Worm (Caenorhabditis elegans): ENCODE data around the gene shc-3.
A peak's percentile ranks its signal among the peaks of the same experiment; 100 is the strongest.

Gene shc-3

DNA sequence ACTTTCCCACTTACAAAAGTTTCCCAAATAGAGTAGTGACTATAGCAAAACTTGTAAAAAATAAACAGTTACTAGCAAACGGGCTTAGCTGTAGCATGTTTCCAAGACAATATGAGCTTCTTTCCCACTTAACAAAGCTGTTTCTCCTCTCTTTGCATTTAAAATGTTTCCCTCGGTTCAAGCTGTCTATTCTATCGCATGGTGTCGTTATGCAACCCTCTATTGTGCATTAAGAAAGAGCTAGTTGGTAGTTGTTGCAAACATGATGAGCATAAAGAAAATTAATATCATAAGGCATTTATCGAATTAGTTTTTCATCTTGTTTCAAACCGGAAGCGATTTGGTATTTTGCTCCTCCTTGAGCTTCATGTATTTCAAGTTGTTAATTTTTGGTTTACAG is 5.5 kb downstream of the shc-3 start, which contains the start of gene poml-1:
Gene poml-1 (minus strand): TSS at position 101 of the 400 bp plus-strand sequence.
- TF ChIP-seq mbf-1 (tag; optimal IDR thresholded peaks at IDR 0.05) = no peak
- TF ChIP-seq alr-1 (tag; optimal IDR thresholded peaks at IDR 0.05) = no peak
- TF ChIP-seq Y55F3AM.14 (GFP tag; optimal IDR thresholded peaks at IDR 0.05) = no peak
- TF ChIP-seq nhr-11 (tag; optimal IDR thresholded peaks at IDR 0.05) = no peak
- TF ChIP-seq ztf-1 (GFP tag; conservative IDR thresholded peaks at IDR 0.05) = no peak
- TF ChIP-seq nhr-10 (tag; optimal IDR thresholded peaks at IDR 0.05) = no peak
- TF ChIP-seq mdl-1 (tag; optimal IDR thresholded peaks at IDR 0.05) = no peak
- no peak for TF ChIP-seq fos-1 (tag; optimal IDR thresholded peaks at IDR 0.05)
- TF ChIP-seq nhr-77 (tag; optimal IDR thresholded peaks at IDR 0.05) = no peak
- TF ChIP-seq skn-1 (tag; optimal IDR thresholded peaks at IDR 0.05) = no peak
- TF ChIP-seq nhr-129 (tag; optimal IDR thresholded peaks at IDR 0.05) = no peak
- TF ChIP-seq sma-3 (GFP tag; optimal IDR thresholded peaks at IDR 0.05) = no peak
- no peak for TF ChIP-seq elt-1 (tag; optimal IDR thresholded peaks at IDR 0.05)
- TF ChIP-seq gmeb-1 (tag; optimal IDR thresholded peaks at IDR 0.05) = no peak
- TF ChIP-seq ceh-82 (tag; optimal IDR thresholded peaks at IDR 0.05) = no peak
- no peak for TF ChIP-seq ZK546.5 (tag; optimal IDR thresholded peaks at IDR 0.05)

ce11 chrX:13724364-13724763 is 7.0 kb downstream of the shc-3 start, which contains the start of gene K11E4.6:
Gene K11E4.6 (plus strand): TSS chrX:13724664.
- no peak for TF ChIP-seq gmeb-1 (tag; optimal IDR thresholded peaks at IDR 0.05)
- TF ChIP-seq blmp-1 (tag; optimal IDR thresholded peaks at IDR 0.05; ENCODE audit: insufficient read depth) = no peak

- peak; percentile 80 for TF ChIP-seq blmp-1 (tag; optimal IDR thresholded peaks at IDR 0.05; ENCODE audit: insufficient read depth)
- no peak for TF ChIP-seq nhr-11 (tag; optimal IDR thresholded peaks at IDR 0.05)
Measured at ce11 chrX:13726285-13726684, 8.9 kb downstream of the shc-3 start.

DNA sequence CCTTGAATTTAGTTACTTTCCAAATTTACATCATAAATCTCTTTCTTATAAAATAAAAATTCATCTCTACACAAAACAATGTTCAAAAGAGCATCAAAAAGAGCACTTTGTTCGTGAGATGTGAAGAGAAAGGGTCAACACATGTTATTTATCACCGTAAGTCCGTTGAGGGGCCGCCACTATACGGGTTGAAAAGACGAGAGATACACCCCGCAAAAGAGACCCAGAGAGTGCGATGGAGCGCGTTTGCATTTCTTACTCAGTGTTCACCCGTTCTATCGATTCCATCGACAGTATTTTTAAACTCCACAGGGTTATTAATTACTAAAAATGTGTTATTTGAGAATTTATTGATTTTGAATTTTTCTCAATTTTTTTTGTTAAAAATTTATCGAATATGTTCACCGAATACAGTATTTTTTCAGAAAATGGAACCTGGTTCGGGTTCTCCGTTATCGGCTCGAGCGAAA is 9.6 kb downstream of the shc-3 start, which contains the start of gene pix-1:
Gene pix-1 (plus strand): TSS at position 420 of the 470 bp plus-strand sequence.
- TF ChIP-seq nhr-6 (tag; optimal IDR thresholded peaks at IDR 0.05) (peak; percentile 2), alr-1 (tag; optimal IDR thresholded peaks at IDR 0.05) (no peak), ZK546.5 (tag; optimal IDR thresholded peaks at IDR 0.05) (no peak), ceh-82 (tag; optimal IDR thresholded peaks at IDR 0.05) (no peak), nhr-129 (tag; optimal IDR thresholded peaks at IDR 0.05) (peak; percentile 66), lin-39 (tag; optimal IDR thresholded peaks at IDR 0.05) (no peak), lin-11 (tag; optimal IDR thresholded peaks at IDR 0.05) (peak; percentile 11), nhr-10 (tag; optimal IDR thresholded peaks at IDR 0.05) (no peak), unc-39 (tag; optimal IDR thresholded peaks at IDR 0.05) (no peak), ztf-1 (GFP tag; conservative IDR thresholded peaks at IDR 0.05) (no peak), peb-1 (tag; optimal IDR thresholded peaks at IDR 0.05) (no peak), ceh-16 (tag; optimal IDR thresholded peaks at IDR 0.05) (no peak), nhr-23 (tag; optimal IDR thresholded peaks at IDR 0.05) (no peak), elt-3 (tag; optimal IDR thresholded peaks at IDR 0.05) (no peak), blmp-1 (tag; optimal IDR thresholded peaks at IDR 0.05; ENCODE audit: insufficient read depth) (no peak), ama-1 (optimal IDR thresholded peaks at IDR 0.05) (no peak), gmeb-1 (tag; optimal IDR thresholded peaks at IDR 0.05) (peak; percentile 45), crh-2 (tag; optimal IDR thresholded peaks at IDR 0.05) (peak; percentile 70), ztf-4 (tag; optimal IDR thresholded peaks at IDR 0.05) (peak; percentile 13), aly-2 (tag; optimal IDR thresholded peaks at IDR 0.05) (no peak), nhr-25 (tag; optimal IDR thresholded peaks at IDR 0.05) (peak; percentile 53), ztf-11 (tag; optimal IDR thresholded peaks at IDR 0.05) (no peak), sma-3 (GFP tag; optimal IDR thresholded peaks at IDR 0.05) (peak; percentile 55), C34F6.9 (tag; optimal IDR thresholded peaks at IDR 0.05) (peak; percentile 68), F13H6.1 (tag; optimal IDR thresholded peaks at IDR 0.05) (peak; percentile 77), snpc-4 (tag; optimal IDR thresholded peaks at IDR 0.05) (peak; percentile 64), zag-1 (tag; optimal IDR thresholded peaks at IDR 0.05) (no peak), Y55F3AM.14 (GFP tag; optimal IDR thresholded peaks at IDR 0.05) (no peak), lsy-2 (tag; optimal IDR thresholded peaks at IDR 0.05) (peak in 1 of 2 experiments; percentile 69), fos-1 (tag; optimal IDR thresholded peaks at IDR 0.05) (peak; percentile 64), skn-1 (tag; optimal IDR thresholded peaks at IDR 0.05) (no peak), unc-62 (GFP tag; optimal IDR thresholded peaks at IDR 0.05) (no peak), dmd-4 (tag; optimal IDR thresholded peaks at IDR 0.05) (no peak), lin-13 (GFP tag; optimal IDR thresholded peaks at IDR 0.05) (peak; percentile 62), mab-5 (tag; optimal IDR thresholded peaks at IDR 0.05) (peak; percentile 50), nhr-12 (tag; optimal IDR thresholded peaks at IDR 0.05) (no peak), mdl-1 (tag; optimal IDR thresholded peaks at IDR 0.05) (no peak), sma-9 (GFP tag; optimal IDR thresholded peaks at IDR 0.05) (peak; percentile 85), sma-9 (tag; optimal IDR thresholded peaks at IDR 0.05) (no peak), R02D3.7 (tag; optimal IDR thresholded peaks at IDR 0.05) (no peak), nhr-77 (tag; optimal IDR thresholded peaks at IDR 0.05) (no peak), sem-4 (tag; optimal IDR thresholded peaks at IDR 0.05) (peak; percentile 67), nhr-237 (tag; optimal IDR thresholded peaks at IDR 0.05) (no peak), nhr-21 (tag; optimal IDR thresholded peaks at IDR 0.05) (peak; percentile 17), mbf-1 (tag; optimal IDR thresholded peaks at IDR 0.05) (no peak)
